Fruit fly (Drosophila melanogaster) whole organism, embryonic: ENCODE results near the gene CG5509.

Experiments used
- Adf1 ChIP-seq: fragments of 200-800 bp; sonication (Bioruptor generic); IDR thresholded peaks from 2 replicates; pipeline ENCODE4 v1.3.6; 2022; ENCODE audit warnings: missing biosample characterization, missing genetic modification characterization
- B-H2 ChIP-seq: fragments of 200-800 bp; sonication (Bioruptor generic); optimal IDR thresholded peaks from 2 replicates; lab custom pipeline; 2018; ENCODE audit warnings: missing biosample characterization, mild to moderate bottlenecking, missing genetic modification characterization
- Bgb ChIP-seq: fragments of 200-800 bp; sonication (Bioruptor generic); IDR thresholded peaks from 2 replicates; pipeline ENCODE4 v1.3.6; 2022; ENCODE audit warnings: missing biosample characterization, missing genetic modification characterization; ENCODE audit not compliant: partially characterized antibody
- CG13287 ChIP-seq: fragments of 200-800 bp; sonication (Bioruptor generic); IDR thresholded peaks from 2 replicates; pipeline ENCODE4 v1.3.6; 2022; ENCODE audit warnings: missing biosample characterization, missing genetic modification characterization; ENCODE audit not compliant: partially characterized antibody
- CG13775 ChIP-seq: fragments of 200-800 bp; sonication (Bioruptor generic); optimal IDR thresholded peaks from 3 replicates; lab custom pipeline; 2017; ENCODE audit warnings: missing biosample characterization, mild to moderate bottlenecking, missing genetic modification characterization
- CG16815 ChIP-seq: fragments of 200-800 bp; sonication (Bioruptor generic); optimal IDR thresholded peaks from 3 replicates; lab custom pipeline; 2017; ENCODE audit warnings: missing biosample characterization, mild to moderate bottlenecking, missing genetic modification characterization
- CG18599 ChIP-seq: fragments of 200-800 bp; sonication (Bioruptor generic); optimal IDR thresholded peaks from 3 replicates; lab custom pipeline; 2017; ENCODE audit warnings: missing biosample characterization, missing genetic modification characterization, mild to moderate bottlenecking, moderate library complexity, missing genetic modification reagents
- CG2199 ChIP-seq: fragments of 200-800 bp; sonication (Bioruptor generic); IDR thresholded peaks from 3 replicates; pipeline ENCODE4 v1.3.6; 2022; ENCODE audit warnings: missing biosample characterization, missing genetic modification characterization
- CG2202 ChIP-seq: fragments of 200-800 bp; sonication (Bioruptor generic); optimal IDR thresholded peaks from 2 replicates; lab custom pipeline; 2018; ENCODE audit warnings: missing biosample characterization, mild to moderate bottlenecking, missing genetic modification characterization
- CG2678 ChIP-seq: fragments of 200-800 bp; sonication (Bioruptor generic); optimal IDR thresholded peaks from 3 replicates; lab custom pipeline; 2019; ENCODE audit warnings: missing biosample characterization, mild to moderate bottlenecking, missing genetic modification characterization, moderate library complexity
- CG31224 ChIP-seq: fragments of 200-800 bp; sonication (Bioruptor generic); IDR thresholded peaks from 2 replicates; pipeline ENCODE4 v1.3.6; 2022; ENCODE audit warnings: missing biosample characterization, missing genetic modification characterization
- CG32767 ChIP-seq: fragments of 200-800 bp; sonication (Bioruptor generic); IDR thresholded peaks from 2 replicates; pipeline ENCODE4 v1.3.6; 2022; ENCODE audit warnings: missing biosample characterization, missing genetic modification characterization
- CG34376 ChIP-seq: fragments of 200-800 bp; sonication (Bioruptor generic); optimal IDR thresholded peaks from 2 replicates; lab custom pipeline; 2018; ENCODE audit warnings: missing biosample characterization, mild to moderate bottlenecking, missing genetic modification characterization
- CG4617 ChIP-seq: fragments of 200-800 bp; sonication (Bioruptor generic); optimal IDR thresholded peaks from 3 replicates; lab custom pipeline; 2016; ENCODE audit warnings: missing biosample characterization, missing genetic modification characterization, borderline replicate concordance
- CG7839 ChIP-seq: fragments of 200-800 bp; sonication (Bioruptor generic); optimal IDR thresholded peaks from 3 replicates; lab custom pipeline; 2018; ENCODE audit warnings: missing biosample characterization, mild to moderate bottlenecking, missing genetic modification characterization, moderate library complexity
- CG7987 ChIP-seq: fragments of 200-800 bp; sonication (Bioruptor generic); optimal IDR thresholded peaks from 2 replicates; lab custom pipeline; 2018; ENCODE audit warnings: missing biosample characterization, mild to moderate bottlenecking, missing genetic modification characterization, moderate library complexity
- Dbx ChIP-seq: fragments of 200-800 bp; sonication (Bioruptor generic); IDR thresholded peaks from 3 replicates; pipeline ENCODE4 v1.3.6; 2022; ENCODE audit warnings: missing biosample characterization, missing genetic modification characterization
- Deaf1 ChIP-seq: fragments of 200-800 bp; optimal IDR thresholded peaks from 3 replicates; lab custom pipeline; 2019; ENCODE audit warnings: missing biosample characterization, mild to moderate bottlenecking, missing genetic modification characterization, moderate library complexity
- GATAe ChIP-seq: fragments of 200-800 bp; sonication (Bioruptor generic); conservative IDR thresholded peaks from 2 replicates; pipeline ENCODE4 v1.3.6; 2022; ENCODE audit warnings: missing biosample characterization, missing genetic modification characterization
- HLH4C ChIP-seq: fragments of 200-800 bp; sonication (Bioruptor generic); IDR thresholded peaks from 3 replicates; pipeline ENCODE4 v1.3.6; 2022; ENCODE audit warnings: missing biosample characterization, missing genetic modification characterization; ENCODE audit not compliant: partially characterized antibody
- Hey ChIP-seq: fragments of 200-800 bp; sonication (Bioruptor generic); optimal IDR thresholded peaks from 3 replicates; lab custom pipeline; 2018; ENCODE audit warnings: missing biosample characterization, mild to moderate bottlenecking, missing genetic modification characterization
- Kr ChIP-seq: fragments of 200-800 bp; sonication (Bioruptor generic); optimal IDR thresholded peaks from 2 replicates; lab custom pipeline; 2017; ENCODE audit warnings: missing biosample characterization, mild to moderate bottlenecking, missing genetic modification characterization
- NC2β ChIP-seq: fragments of 200-800 bp; sonication (Bioruptor generic); optimal IDR thresholded peaks from 2 replicates; lab custom pipeline; 2016; ENCODE audit warnings: missing biosample characterization, missing genetic modification characterization
- Nf-YA ChIP-seq: fragments of 200-800 bp; sonication (Bioruptor generic); IDR thresholded peaks from 2 replicates; pipeline ENCODE4 v1.3.6; 2022; ENCODE audit warnings: missing biosample characterization, missing genetic modification characterization
- Nf-YB ChIP-seq: fragments of 200-800 bp; sonication (Bioruptor generic); optimal IDR thresholded peaks from 3 replicates; lab custom pipeline; 2019; ENCODE audit warnings: missing biosample characterization, mild to moderate bottlenecking, missing genetic modification characterization, moderate library complexity
- Oaz ChIP-seq: fragments of 200-800 bp; sonication (Bioruptor generic); IDR thresholded peaks from 2 replicates; pipeline ENCODE4 v1.3.6; 2022; ENCODE audit warnings: missing biosample characterization, missing genetic modification characterization
- PHDP ChIP-seq: fragments of 200-800 bp; sonication (Bioruptor generic); optimal IDR thresholded peaks from 3 replicates; lab custom pipeline; 2018; ENCODE audit warnings: missing biosample characterization, mild to moderate bottlenecking, missing genetic modification characterization, moderate library complexity
- Pdp1 ChIP-seq, 2 experiments: fragments of 200-800 bp; sonication (Bioruptor generic); optimal IDR thresholded peaks; 3 replicates each; lab custom pipeline; 2016; ENCODE audit warnings: missing biosample characterization in 2 of 2, missing genetic modification characterization in 2 of 2, mild to moderate bottlenecking in 1 of 2, moderate library complexity in 1 of 2
- Side ChIP-seq: fragments of 200-800 bp; sonication (Bioruptor generic); optimal IDR thresholded peaks from 2 replicates; lab custom pipeline; 2016; ENCODE audit warnings: missing biosample characterization, missing genetic modification characterization
- abd-A ChIP-seq: fragments of 200-800 bp; sonication (Bioruptor generic); optimal IDR thresholded peaks from 3 replicates; lab custom pipeline; 2019; ENCODE audit warnings: missing biosample characterization, mild to moderate bottlenecking, missing genetic modification characterization, moderate library complexity
- bcd ChIP-seq: fragments of 200-800 bp; sonication (Bioruptor generic); optimal IDR thresholded peaks from 2 replicates; lab custom pipeline; 2017; ENCODE audit warnings: missing biosample characterization, mild to moderate bottlenecking, missing genetic modification characterization
- cg ChIP-seq: fragments of 200-800 bp; sonication (Bioruptor generic); optimal IDR thresholded peaks from 3 replicates; lab custom pipeline; 2019; ENCODE audit warnings: missing biosample characterization, mild to moderate bottlenecking, missing genetic modification characterization, moderate library complexity
- exex ChIP-seq: fragments of 200-800 bp; sonication (Bioruptor generic); optimal IDR thresholded peaks from 4 replicates; lab custom pipeline; 2018; ENCODE audit warnings: missing biosample characterization, mild to moderate bottlenecking, missing genetic modification characterization, moderate library complexity
- grn ChIP-seq: fragments of 200-800 bp; sonication (Bioruptor generic); optimal IDR thresholded peaks from 3 replicates; lab custom pipeline; 2017; ENCODE audit warnings: missing biosample characterization, missing genetic modification characterization
- lmd ChIP-seq: fragments of 200-800 bp; sonication (Bioruptor generic); IDR thresholded peaks from 2 replicates; pipeline ENCODE4 v1.3.6; 2022; ENCODE audit warnings: missing biosample characterization, missing genetic modification characterization
- lola ChIP-seq, 3 experiments: fragments of >200 bp in 2 of 3; fragments of 200-800 bp in 1 of 3; sonication (Bioruptor generic) in 1 of 3; optimal IDR thresholded peaks; 2 replicates each; lab custom pipeline; 2017 to 2019; ENCODE audit warnings: missing biosample characterization in 3 of 3, missing genetic modification characterization in 3 of 3, mild to moderate bottlenecking in 1 of 3, moderate library complexity in 1 of 3
- p53 ChIP-seq: fragments of 200-800 bp; sonication (Bioruptor generic); optimal IDR thresholded peaks from 2 replicates; lab custom pipeline; 2016; ENCODE audit warnings: missing biosample characterization, missing genetic modification characterization
- pita ChIP-seq: fragments of 200-800 bp; sonication (Bioruptor generic); optimal IDR thresholded peaks from 2 replicates; lab custom pipeline; 2017; ENCODE audit warnings: missing biosample characterization, mild to moderate bottlenecking, missing genetic modification characterization
- pros ChIP-seq: fragments of 200-800 bp; sonication (Bioruptor generic); optimal IDR thresholded peaks from 3 replicates; lab custom pipeline; 2019; ENCODE audit warnings: missing biosample characterization, mild to moderate bottlenecking, missing genetic modification characterization, moderate library complexity
- rib ChIP-seq: fragments of 200-800 bp; sonication (Bioruptor generic); IDR thresholded peaks from 2 replicates; pipeline ENCODE4 v1.3.6; 2022; ENCODE audit warnings: missing biosample characterization, missing genetic modification characterization
- sug ChIP-seq: fragments of 200-800 bp; optimal IDR thresholded peaks from 2 replicates; lab custom pipeline; 2019; ENCODE audit warnings: missing biosample characterization, mild to moderate bottlenecking, missing genetic modification characterization, moderate library complexity
- tna ChIP-seq: fragments of 200-800 bp; sonication (Bioruptor generic); IDR thresholded peaks from 2 replicates; pipeline ENCODE4 v1.3.6; 2022; ENCODE audit warnings: missing biosample characterization, missing genetic modification characterization; ENCODE audit not compliant: partially characterized antibody
- unc-4 ChIP-seq: fragments of 200-800 bp; sonication (Bioruptor generic); IDR thresholded peaks from 2 replicates; pipeline ENCODE4 v1.3.6; 2022; ENCODE audit warnings: missing biosample characterization, missing genetic modification characterization; ENCODE audit not compliant: partially characterized antibody
- zfh2 ChIP-seq: fragments of 200-800 bp; sonication (Bioruptor generic); optimal IDR thresholded peaks from 2 replicates; lab custom pipeline; 2016; ENCODE audit warnings: missing biosample characterization, missing genetic modification characterization

Gene CG5509

dm6 chr3R:12443769-12444168, 8.5 kb upstream of the CG5509 start (continued):
- TF ChIP-seq CG4617 (no peak), sug (peak; percentile 20), bcd (GFP tag; lab: Kevin White, UChicago) (no peak), CG34376 (GFP tag; lab: Kevin White, UChicago) (peak; percentile 63), Nf-YB (GFP tag; lab: Kevin White, UChicago) (no peak), grn (peak; percentile 55), CG18599 (GFP tag; lab: Kevin White, UChicago) (no peak), Pdp1 (GFP tag; optimal IDR thresholded peaks at IDR 0.05; lab: Kevin White, UChicago) (no peak), cg (GFP tag; lab: Kevin White, UChicago) (peak; percentile 68), B-H2 (peak; percentile 49), Bgb (GFP tag; lab: Robert Waterston, UW) (peak; percentile 20; the same call in 1 of the 2 replicates), CG13287 (peak; percentile 14; the same call in 1 of the 2 replicates), abd-A (tag; lab: Kevin White, UChicago) (peak; percentile 48), rib (GFP tag; lab: Robert Waterston, UW) (no peak; the same call in 1 of the 2 replicates), exex (tag; lab: Kevin White, UChicago) (peak; percentile 95), tna (0 out of 2 replicates have a peak, but pooled peaks have one; percentile 37), Side (GFP tag; lab: Kevin White, UChicago) (no peak), PHDP (tag; lab: Kevin White, UChicago) (no peak), Nf-YA (GFP tag; lab: Robert Waterston, UW) (no peak), GATAe (0 out of 2 replicates have a peak, but pooled peaks have one; percentile 29), HLH4C (0 out of 3 replicates have a peak, but pooled peaks have one; percentile 19), unc-4 (peak; percentile 18; the same call in 1 of the 2 replicates), Deaf1 (tag; lab: Kevin White, UChicago) (peak; percentile 60), NC2β (GFP tag; lab: Kevin White, UChicago) (no peak)
- TF ChIP-seq, all 482 proteins: peak for 25

- peak; percentile 29 for TF ChIP-seq CG7987 (GFP tag; lab: Kevin White, UChicago)
- peak; percentile 12 for TF ChIP-seq exex (tag; lab: Kevin White, UChicago)
- TF ChIP-seq CG31224 (GFP tag; lab: Robert Waterston, UW): no peak
- no peak for TF ChIP-seq lola (GFP tag; optimal IDR thresholded peaks at IDR 0.05; lab: Kevin White, UChicago)
These were observed 6.8 kb upstream of the CG5509 start for dm6 chr3R:12445468-12445867.

- no peak for TF ChIP-seq CG2202 (tag; lab: Kevin White, UChicago)
- no peak for TF ChIP-seq CG13775 (GFP tag; lab: Kevin White, UChicago)
- TF ChIP-seq CG32767 (GFP tag; lab: Robert Waterston, UW): no peak
- TF ChIP-seq CG7839 (tag; lab: Kevin White, UChicago): no peak
- no peak for TF ChIP-seq p53 (GFP tag; lab: Kevin White, UChicago)
- no peak for TF ChIP-seq zfh2 (GFP tag; lab: Kevin White, UChicago)
- no peak for TF ChIP-seq CG2678 (tag; lab: Kevin White, UChicago)
- no peak for TF ChIP-seq pita
- no peak for TF ChIP-seq lmd (GFP tag; lab: Robert Waterston, UW)
- TF ChIP-seq CG16815: no peak
- TF ChIP-seq Kr: no peak
- TF ChIP-seq pros (GFP tag; lab: Kevin White, UChicago): no peak
- TF ChIP-seq Dbx (GFP tag; lab: Robert Waterston, UW): no peak
- TF ChIP-seq CG4617: no peak
- TF ChIP-seq Oaz (GFP tag; lab: Robert Waterston, UW): no peak
- TF ChIP-seq Adf1 (GFP tag; lab: Robert Waterston, UW): no peak
- TF ChIP-seq CG2199 (GFP tag; lab: Robert Waterston, UW): no peak
- no peak for TF ChIP-seq Hey
These were observed 4.9 kb upstream of the CG5509 start, which contains the start of gene vrs for dm6 chr3R:12447353-12447752. Gene vrs, plus strand, starts transcription at chr3R:12447653.
